Fruit fly (Drosophila melanogaster) whole organism, embryonic: ENCODE data around the gene Pdcd4.
A peak's percentile ranks its signal among the peaks of the same experiment; 100 is the strongest.

Source experiments
- Asciz ChIP-seq: fragments of 200-800 bp; sonication (Bioruptor generic); optimal IDR thresholded peaks from 2 replicates; lab custom pipeline; 2017; ENCODE audit warnings: missing biosample characterization, mild to moderate bottlenecking, missing genetic modification characterization, missing genetic modification reagents
- CG10321 ChIP-seq: fragments of 200-800 bp; sonication (Bioruptor generic); IDR thresholded peaks from 2 replicates; pipeline ENCODE4 v1.3.6; 2022; ENCODE audit warnings: missing biosample characterization, missing genetic modification characterization
- CG11093 ChIP-seq: fragments of 200-800 bp; sonication (Bioruptor generic); IDR thresholded peaks from 3 replicates; pipeline ENCODE4 v1.3.6; 2022; ENCODE audit warnings: missing biosample characterization, missing genetic modification characterization
- CG11247 ChIP-seq: fragments of 200-800 bp; sonication (Bioruptor generic); IDR thresholded peaks from 2 replicates; pipeline ENCODE4 v1.3.6; 2022; ENCODE audit warnings: missing biosample characterization, missing genetic modification characterization
- CG12299 ChIP-seq: fragments of 200-800 bp; sonication (Bioruptor generic); optimal IDR thresholded peaks from 2 replicates; lab custom pipeline; 2018; ENCODE audit warnings: missing biosample characterization, mild to moderate bottlenecking, missing genetic modification characterization
- CG12659 ChIP-seq: fragments of 200-800 bp; sonication (Bioruptor generic); optimal IDR thresholded peaks from 3 replicates; lab custom pipeline; 2017; ENCODE audit warnings: mild to moderate bottlenecking, missing biosample characterization, missing genetic modification reagents, missing genetic modification characterization
- CG12942 ChIP-seq: fragments of 200-800 bp; sonication (Bioruptor generic); optimal IDR thresholded peaks from 3 replicates; lab custom pipeline; 2016; ENCODE audit warnings: missing biosample characterization, missing genetic modification characterization
- CG13123 ChIP-seq: fragments of 200-800 bp; sonication (Bioruptor generic); optimal IDR thresholded peaks from 2 replicates; lab custom pipeline; 2016; ENCODE audit warnings: missing biosample characterization, missing genetic modification characterization
- CG13287 ChIP-seq: fragments of 200-800 bp; sonication (Bioruptor generic); IDR thresholded peaks from 2 replicates; pipeline ENCODE4 v1.3.6; 2022; ENCODE audit warnings: missing biosample characterization, missing genetic modification characterization; ENCODE audit not compliant: partially characterized antibody
- CG18476 ChIP-seq: fragments of 200-800 bp; sonication (Bioruptor generic); optimal IDR thresholded peaks from 2 replicates; lab custom pipeline; 2016; ENCODE audit warnings: missing biosample characterization, mild to moderate bottlenecking, missing genetic modification characterization
- CG2129 ChIP-seq: fragments of 200-800 bp; sonication (Bioruptor generic); IDR thresholded peaks from 2 replicates; pipeline ENCODE4 v1.3.6; 2022; ENCODE audit warnings: missing biosample characterization, missing genetic modification characterization; ENCODE audit not compliant: partially characterized antibody
- CG2678 ChIP-seq: fragments of 200-800 bp; sonication (Bioruptor generic); optimal IDR thresholded peaks from 3 replicates; lab custom pipeline; 2019; ENCODE audit warnings: missing biosample characterization, mild to moderate bottlenecking, missing genetic modification characterization, moderate library complexity
- CG3065 ChIP-seq: fragments of 200-800 bp; sonication (Bioruptor generic); optimal IDR thresholded peaks from 2 replicates; lab custom pipeline; 2016; ENCODE audit warnings: missing biosample characterization, missing genetic modification characterization
- CG34422 ChIP-seq: fragments of 200-800 bp; sonication (Bioruptor generic); IDR thresholded peaks from 3 replicates; pipeline ENCODE4 v1.3.6; 2022; ENCODE audit warnings: missing biosample characterization, missing genetic modification characterization
- CG4617 ChIP-seq: fragments of 200-800 bp; sonication (Bioruptor generic); optimal IDR thresholded peaks from 3 replicates; lab custom pipeline; 2016; ENCODE audit warnings: missing biosample characterization, missing genetic modification characterization, borderline replicate concordance
- CG7745 ChIP-seq: fragments of 200-800 bp; sonication (Bioruptor generic); optimal IDR thresholded peaks from 2 replicates; lab custom pipeline; 2018; ENCODE audit warnings: missing biosample characterization, mild to moderate bottlenecking, missing genetic modification characterization, moderate library complexity
- CG8765 ChIP-seq: fragments of 200-800 bp; sonication (Bioruptor generic); IDR thresholded peaks from 2 replicates; pipeline ENCODE4 v1.3.6; 2022; ENCODE audit warnings: missing biosample characterization, missing genetic modification characterization
- CG8924 ChIP-seq: fragments of 200-800 bp; optimal IDR thresholded peaks from 3 replicates; lab custom pipeline; 2019; ENCODE audit warnings: missing biosample characterization, mild to moderate bottlenecking, missing genetic modification characterization, moderate library complexity
- Deaf1 ChIP-seq: fragments of 200-800 bp; optimal IDR thresholded peaks from 3 replicates; lab custom pipeline; 2019; ENCODE audit warnings: missing biosample characterization, mild to moderate bottlenecking, missing genetic modification characterization, moderate library complexity
- Dref ChIP-seq: fragments of 200-800 bp; sonication (Bioruptor generic); IDR thresholded peaks from 2 replicates; pipeline ENCODE4 v1.3.6; 2022; ENCODE audit warnings: missing biosample characterization, missing genetic modification characterization
- ERR ChIP-seq: fragments of 200-800 bp; sonication (Bioruptor generic); optimal IDR thresholded peaks from 2 replicates; lab custom pipeline; 2016; ENCODE audit warnings: missing biosample characterization, missing genetic modification characterization
- GATAe ChIP-seq: fragments of 200-800 bp; sonication (Bioruptor generic); conservative IDR thresholded peaks from 2 replicates; pipeline ENCODE4 v1.3.6; 2022; ENCODE audit warnings: missing biosample characterization, missing genetic modification characterization
- Hr51 ChIP-seq, 2 experiments: fragments of 200-800 bp; sonication (Bioruptor generic); optimal IDR thresholded peaks; 2 replicates in 1 of 2; 3 replicates in 1 of 2; lab custom pipeline; 2016 to 2018; ENCODE audit warnings: missing biosample characterization in 2 of 2, missing genetic modification characterization in 2 of 2, mild to moderate bottlenecking in 1 of 2, moderate library complexity in 1 of 2
- Lhr ChIP-seq: fragments of 200-800 bp; sonication (Bioruptor generic); optimal IDR thresholded peaks from 3 replicates; lab custom pipeline; 2017; ENCODE audit warnings: mild to moderate bottlenecking, missing biosample characterization, missing genetic modification reagents, missing genetic modification characterization
- Mrtf ChIP-seq: fragments of 200-800 bp; sonication (Bioruptor generic); IDR thresholded peaks from 3 replicates; pipeline ENCODE4 v1.3.6; 2022; ENCODE audit warnings: missing biosample characterization, missing genetic modification characterization
- NK7.1 ChIP-seq: fragments of 200-800 bp; sonication (Bioruptor generic); optimal IDR thresholded peaks from 3 replicates; lab custom pipeline; 2016; ENCODE audit warnings: missing biosample characterization, missing genetic modification characterization
- Side ChIP-seq: fragments of 200-800 bp; sonication (Bioruptor generic); optimal IDR thresholded peaks from 2 replicates; lab custom pipeline; 2016; ENCODE audit warnings: missing biosample characterization, missing genetic modification characterization
- Vsx1 ChIP-seq: fragments of 200-800 bp; sonication (Bioruptor generic); optimal IDR thresholded peaks from 2 replicates; lab custom pipeline; 2017; ENCODE audit warnings: missing biosample characterization, mild to moderate bottlenecking, missing genetic modification characterization, missing genetic modification reagents
- Xbp1 ChIP-seq: fragments of 200-800 bp; sonication (Bioruptor generic); optimal IDR thresholded peaks from 3 replicates; lab custom pipeline; 2016; ENCODE audit warnings: missing biosample characterization, mild to moderate bottlenecking, missing genetic modification characterization
- abd-A ChIP-seq: fragments of 200-800 bp; sonication (Bioruptor generic); optimal IDR thresholded peaks from 3 replicates; lab custom pipeline; 2019; ENCODE audit warnings: missing biosample characterization, mild to moderate bottlenecking, missing genetic modification characterization, moderate library complexity
- ac ChIP-seq: fragments of 200-800 bp; sonication (Bioruptor generic); optimal IDR thresholded peaks from 3 replicates; lab custom pipeline; 2017; ENCODE audit warnings: missing biosample characterization, mild to moderate bottlenecking, missing genetic modification characterization
- bab2 ChIP-seq: fragments of 200-800 bp; sonication (Bioruptor generic); optimal IDR thresholded peaks from 2 replicates; lab custom pipeline; 2016; ENCODE audit warnings: missing biosample characterization, missing genetic modification characterization
- btn ChIP-seq: fragments of 200-800 bp; sonication (Bioruptor generic); optimal IDR thresholded peaks from 2 replicates; lab custom pipeline; 2016; ENCODE audit warnings: missing biosample characterization, missing genetic modification characterization
- crc ChIP-seq: fragments of 200-800 bp; sonication (Bioruptor generic); optimal IDR thresholded peaks from 2 replicates; lab custom pipeline; 2016; ENCODE audit warnings: missing biosample characterization, missing genetic modification characterization
- emc ChIP-seq: fragments of 200-800 bp; sonication (Bioruptor generic); optimal IDR thresholded peaks from 2 replicates; lab custom pipeline; 2016; ENCODE audit warnings: missing biosample characterization, missing genetic modification characterization
- eve ChIP-seq, 2 experiments: fragments of >200 bp; optimal IDR thresholded peaks; 2 replicates each; lab custom pipeline; 2017; ENCODE audit warnings: missing biosample characterization in 2 of 2, missing genetic modification characterization in 2 of 2
- h ChIP-seq: fragments of >200 bp; optimal IDR thresholded peaks from 2 replicates; lab custom pipeline; 2017
- ind ChIP-seq: fragments of 200-800 bp; sonication (Bioruptor generic); optimal IDR thresholded peaks from 3 replicates; lab custom pipeline; 2016; ENCODE audit warnings: missing biosample characterization, missing genetic modification characterization
- kay ChIP-seq: fragments of 200-800 bp; sonication (Bioruptor generic); optimal IDR thresholded peaks from 2 replicates; lab custom pipeline; 2016; ENCODE audit warnings: missing biosample characterization, missing genetic modification characterization
- nerfin-1 ChIP-seq: fragments of 200-800 bp; sonication (Bioruptor generic); optimal IDR thresholded peaks from 3 replicates; lab custom pipeline; 2019; ENCODE audit warnings: missing biosample characterization, mild to moderate bottlenecking, missing genetic modification characterization, moderate library complexity
- nom ChIP-seq: fragments of 200-800 bp; sonication (Bioruptor generic); optimal IDR thresholded peaks from 2 replicates; lab custom pipeline; 2017; ENCODE audit warnings: missing biosample characterization, missing genetic modification characterization, mild to moderate bottlenecking, moderate library complexity, missing genetic modification reagents
- otp ChIP-seq: fragments of 200-800 bp; sonication (Bioruptor generic); IDR thresholded peaks from 3 replicates; pipeline ENCODE4, ENCODE4 v1.3.6; 2022; ENCODE audit warnings: missing biosample characterization, missing genetic modification characterization
- pho ChIP-seq: fragments of 200-800 bp; sonication (Bioruptor generic); optimal IDR thresholded peaks from 2 replicates; lab custom pipeline; 2016; ENCODE audit warnings: missing biosample characterization, missing genetic modification characterization
- sens ChIP-seq: fragments of 200-800 bp; sonication (Bioruptor generic); peaks from one replicate; lab custom pipeline; 2016; ENCODE audit warnings: missing biosample characterization, missing genetic modification characterization
- sim ChIP-seq: fragments of 200-800 bp; sonication (Bioruptor generic); IDR thresholded peaks from 2 replicates; pipeline ENCODE4 v1.3.6; 2022; ENCODE audit warnings: missing biosample characterization, missing genetic modification characterization
- sna ChIP-seq: fragments of 200-800 bp; sonication (Bioruptor generic); IDR thresholded peaks from 2 replicates; pipeline ENCODE4 v1.3.6; 2022; ENCODE audit warnings: missing biosample characterization, missing genetic modification characterization; ENCODE audit not compliant: partially characterized antibody
- ssp ChIP-seq: fragments of 200-800 bp; sonication (Bioruptor generic); IDR thresholded peaks from 2 replicates; pipeline ENCODE4 v1.3.6; 2022; ENCODE audit warnings: missing biosample characterization, missing genetic modification characterization
- stc ChIP-seq: fragments of 200-800 bp; sonication (Bioruptor generic); IDR thresholded peaks from 2 replicates; pipeline ENCODE4 v1.3.6; 2022; ENCODE audit warnings: missing biosample characterization, missing genetic modification characterization
- vvl ChIP-seq: fragments of 200-800 bp; sonication (Bioruptor generic); IDR thresholded peaks from 2 replicates; pipeline ENCODE4 v1.3.6; 2022; ENCODE audit warnings: missing biosample characterization, missing genetic modification characterization
- yki ChIP-seq: fragments of >200 bp; optimal IDR thresholded peaks from 3 replicates; lab custom pipeline; 2018
- zfh2 ChIP-seq: fragments of 200-800 bp; sonication (Bioruptor generic); optimal IDR thresholded peaks from 2 replicates; lab custom pipeline; 2016; ENCODE audit warnings: missing biosample characterization, missing genetic modification characterization

Pdcd4 gene

dm6 chrX:13739411-13739888 is 15.8 kb downstream of the Pdcd4 start, which contains the start of gene CG11151 (continued):
- no peak for TF ChIP-seq CG2129 (GFP tag; lab: Robert Waterston, UW)
- peak; percentile 96 for TF ChIP-seq CG12942 (GFP tag; lab: Kevin White, UChicago)
- peak; percentile 49; the same call in 1 of the 2 replicates for TF ChIP-seq sna
- TF ChIP-seq Side (GFP tag; lab: Kevin White, UChicago) = peak; percentile 96
- peak; percentile 93 for TF ChIP-seq NK7.1 (GFP tag; lab: Kevin White, UChicago)
- peak; percentile 82 for TF ChIP-seq Deaf1 (tag; lab: Kevin White, UChicago)
- peak; percentile 46 for TF ChIP-seq CG7745 (tag; lab: Kevin White, UChicago)
- TF ChIP-seq ac (GFP tag; lab: Kevin White, UChicago) = peak; percentile 94
- TF ChIP-seq eve (GFP tag; optimal IDR thresholded peaks at IDR 0.05; lab: Kevin White, UChicago) = peak in 1 of 2 experiments; percentile 35
- peak; percentile 98 for TF ChIP-seq CG12659 (GFP tag; lab: Kevin White, UChicago)
- TF ChIP-seq CG8924 (tag; lab: Kevin White, UChicago) = peak; percentile 98
- peak; percentile 91 for TF ChIP-seq kay (GFP tag; lab: Kevin White, UChicago)
- TF ChIP-seq CG10321 = peak; percentile 100
- TF ChIP-seq nerfin-1 = peak; percentile 94
- peak; percentile 96 for TF ChIP-seq Asciz (GFP tag; lab: Kevin White, UChicago)
- peak; percentile 94 for TF ChIP-seq stc (GFP tag; lab: Robert Waterston, UW)
- TF ChIP-seq CG3065 (GFP tag; lab: Kevin White, UChicago) = peak; percentile 80
- TF ChIP-seq CG11247 = peak; percentile 89
- TF ChIP-seq ssp = peak; percentile 85
- peak; percentile 94 for TF ChIP-seq ERR (GFP tag; lab: Kevin White, UChicago)
- TF ChIP-seq GATAe (GFP tag; lab: Robert Waterston, UW) = peak; percentile 76
- TF ChIP-seq bab2 (GFP tag; lab: Kevin White, UChicago) = peak; percentile 97
- TF ChIP-seq abd-A = peak; percentile 80
- TF ChIP-seq CG11093 = peak; percentile 85
- peak; percentile 98 for TF ChIP-seq CG2678 (tag; lab: Kevin White, UChicago)
- peak; percentile 98 for TF ChIP-seq vvl (GFP tag; lab: Robert Waterston, UW)
- peak; percentile 95 for TF ChIP-seq nom (GFP tag; lab: Kevin White, UChicago)
- peak; percentile 94 for TF ChIP-seq CG34422 (GFP tag; lab: Robert Waterston, UW)
- peak; percentile 93 for TF ChIP-seq Mrtf (GFP tag; lab: Robert Waterston, UW)
- TF ChIP-seq pho (GFP tag; lab: Kevin White, UChicago) = peak; percentile 97
- peak; percentile 86 for TF ChIP-seq CG4617 (GFP tag; lab: Kevin White, UChicago)
- TF ChIP-seq emc (GFP tag; lab: Kevin White, UChicago) = peak; percentile 88
- peak; percentile 88 for TF ChIP-seq CG8765 (GFP tag; lab: Robert Waterston, UW)
- TF ChIP-seq Dref (GFP tag; lab: Robert Waterston, UW) = peak; percentile 31; the same call in 1 of the 2 replicates
- no peak for TF ChIP-seq yki (lab: Kevin White, UChicago)
- TF ChIP-seq sens = peak; percentile 99
- TF ChIP-seq Lhr = peak; percentile 87
- TF ChIP-seq CG18476 (GFP tag; lab: Kevin White, UChicago) = peak; percentile 95
- peak; percentile 92 for TF ChIP-seq CG13123 (GFP tag; lab: Kevin White, UChicago)
- peak; percentile 96 for TF ChIP-seq ind (GFP tag; lab: Kevin White, UChicago)
- TF ChIP-seq CG12299 = peak; percentile 96
- TF ChIP-seq Hr51 (GFP tag; optimal IDR thresholded peaks at IDR 0.05; lab: Kevin White, UChicago) = peak; percentile 97 to 98
- peak; percentile 97 for TF ChIP-seq Xbp1 (GFP tag; lab: Kevin White, UChicago)
- peak; percentile 93 for TF ChIP-seq sim (GFP tag; lab: Robert Waterston, UW)
- TF ChIP-seq crc = peak; percentile 97
- TF ChIP-seq otp = peak; percentile 94
- TF ChIP-seq zfh2 (GFP tag; lab: Kevin White, UChicago) = peak; percentile 96
- peak; percentile 95 for TF ChIP-seq btn
- TF ChIP-seq Vsx1 = peak; percentile 93
- TF ChIP-seq h (lab: Kevin White, UChicago) = no peak
- TF ChIP-seq CG13287 (GFP tag; lab: Robert Waterston, UW) = peak; percentile 70
